Worm (Caenorhabditis elegans) whole organism, L4 larva: ENCODE data around the gene grsp-3.

ENCODE experiments used
- Y5F2A.4 ChIP-seq: fragments of 200-800 bp; sonication (Bioruptor generic); optimal IDR thresholded peaks from 2 replicates; lab custom pipeline; 2018; ENCODE audit warnings: mild to moderate bottlenecking, missing genetic modification characterization, missing compliant biosample characterization
- aly-2 ChIP-seq: sonication (generic microtip); optimal IDR thresholded peaks from 2 replicates; lab custom pipeline; 2018; ENCODE audit warnings: missing biosample characterization, missing genetic modification characterization
- daf-12 ChIP-seq: fragments of 150-350 bp; optimal IDR thresholded peaks from 2 replicates; lab custom pipeline; 2014; ENCODE audit warnings: missing biosample characterization, missing genetic modification reagents, missing genetic modification characterization
- dmd-8 ChIP-seq: fragments of 200-800 bp; sonication (Bioruptor generic); IDR thresholded peaks from 2 replicates; pipeline ENCODE4 v1.3.6; 2022; ENCODE audit warnings: missing genetic modification characterization, missing compliant biosample characterization
- hif-1 ChIP-seq, 2 experiments: sonication (generic microtip); optimal IDR thresholded peaks; 2 replicates each; lab custom pipeline; 2016 to 2017; ENCODE audit warnings: missing compliant biosample characterization in 2 of 2, missing genetic modification characterization in 2 of 2, missing genetic modification reagents in 2 of 2, missing genotype in 2 of 2, mild to moderate bottlenecking in 1 of 2
- lin-1 ChIP-seq: fragments of 200-800 bp; sonication (Bioruptor generic); IDR thresholded peaks from 2 replicates; pipeline ENCODE4 v1.3.6; 2022; ENCODE audit warnings: missing genetic modification reagents, missing genetic modification characterization, missing compliant biosample characterization
- nhr-11 ChIP-seq: fragments of 150-350 bp; optimal IDR thresholded peaks from 2 replicates; lab custom pipeline; 2014; ENCODE audit warnings: missing biosample characterization, missing genetic modification characterization
- nhr-25 ChIP-seq: sonication (generic microtip); optimal IDR thresholded peaks from 2 replicates; lab custom pipeline; 2017; ENCODE audit warnings: missing genetic modification characterization, mild to moderate bottlenecking, missing compliant biosample characterization, antibody characterized with exemption, moderate library complexity, borderline replicate concordance; ENCODE audit not compliant: insufficient read depth
- nhr-41 ChIP-seq: fragments of 200-800 bp; sonication (Bioruptor generic); IDR thresholded peaks from 2 replicates; pipeline ENCODE4 v1.3.6; 2022; ENCODE audit warnings: missing genetic modification reagents, missing genetic modification characterization, missing compliant biosample characterization
- set-16 ChIP-seq: fragments of 200-800 bp; sonication (Bioruptor generic); IDR thresholded peaks from 2 replicates; pipeline ENCODE4 v1.3.6; 2022; ENCODE audit warnings: missing genetic modification reagents, missing genetic modification characterization, missing compliant biosample characterization
- snpc-4 ChIP-seq: fragments of 150-350 bp; optimal IDR thresholded peaks from 2 replicates; lab custom pipeline; 2014; ENCODE audit warnings: missing biosample characterization, missing genetic modification characterization
- tra-1 ChIP-seq: fragments of 200-800 bp; sonication (Bioruptor generic); IDR thresholded peaks from 2 replicates; pipeline ENCODE4 v1.3.6; 2022; ENCODE audit warnings: missing genetic modification reagents, missing genetic modification characterization, missing compliant biosample characterization
- unc-62 ChIP-seq, 3 experiments: fragments of 150-350 bp in 1 of 3; sonication (generic microtip); optimal IDR thresholded peaks in 2 of 3; peaks in 1 of 3; 1 replicate in 1 of 3; 2 replicates in 2 of 3; lab custom pipeline; 2014 to 2017; ENCODE audit warnings: missing biosample characterization in 3 of 3, missing genetic modification characterization in 3 of 3, missing genetic modification reagents in 3 of 3, missing genotype in 1 of 3
- zag-1 ChIP-seq: fragments of 150-350 bp; optimal IDR thresholded peaks from 2 replicates; lab custom pipeline; 2014; ENCODE audit warnings: missing biosample characterization, missing genetic modification characterization

DNA sequence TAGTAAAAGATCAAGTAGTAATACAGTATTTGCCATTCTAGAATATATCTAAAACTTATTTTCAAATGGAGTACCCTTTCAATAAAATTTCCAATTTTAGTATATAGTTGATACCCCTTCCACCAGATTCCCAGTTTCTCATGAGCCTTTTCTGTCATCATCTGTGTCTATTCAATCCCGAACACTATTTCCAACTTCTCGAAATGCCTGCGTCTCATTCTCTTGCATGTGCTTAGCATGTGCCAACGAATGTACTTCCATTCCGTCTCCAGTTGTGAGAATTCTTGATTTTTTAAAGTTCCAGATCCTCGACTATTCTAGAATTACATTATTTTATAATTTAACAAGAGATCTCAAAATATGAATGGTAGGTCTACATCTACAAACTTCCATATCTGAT is 34.8 kb upstream of the grsp-3 start, which contains the start of gene C42D4.18:
- no peak for TF ChIP-seq aly-2 (tag; lab: Kevin White, UChicago)
- TF ChIP-seq snpc-4: no peak
- no peak for TF ChIP-seq nhr-41 (GFP tag; lab: Robert Waterston, UW)
- TF ChIP-seq daf-12 (tag; lab: Kevin White, UChicago): no peak
- TF ChIP-seq tra-1 (GFP tag; lab: Robert Waterston, UW): no peak
- TF ChIP-seq Y5F2A.4: no peak
- TF ChIP-seq hif-1 (tag; optimal IDR thresholded peaks at IDR 0.05; lab: Kevin White, UChicago): no peak
- no peak for TF ChIP-seq lin-1
- TF ChIP-seq set-16 (GFP tag; lab: Robert Waterston, UW): no peak
- no peak for TF ChIP-seq dmd-8
- TF ChIP-seq nhr-25 (tag; lab: Kevin White, UChicago): no peak
- TF ChIP-seq nhr-11: no peak
- no peak for TF ChIP-seq unc-62 (GFP tag; optimal IDR thresholded peaks at IDR 0.05 in 1 of 2; lab: Kevin White, UChicago)
- no peak for TF ChIP-seq unc-62 (tag; optimal IDR thresholded peaks at IDR 0.05; lab: Kevin White, UChicago)
- no peak for TF ChIP-seq zag-1 (tag; lab: Kevin White, UChicago)
